Fruit fly (Drosophila melanogaster) whole organism, wandering third instar larva: ENCODE data around the gene CG10338.

Experiments
- Abd-B ChIP-seq: fragments of >200 bp; optimal IDR thresholded peaks from 2 replicates; lab custom pipeline; 2017; ENCODE audit warnings: missing biosample characterization, missing genetic modification characterization
- CG32264 ChIP-seq: fragments of 200-800 bp; sonication (Bioruptor generic); optimal IDR thresholded peaks from 2 replicates; lab custom pipeline; 2016; ENCODE audit warnings: missing biosample characterization, missing genetic modification characterization
- CG9705 ChIP-seq: fragments of 200-800 bp; sonication (Bioruptor generic); optimal IDR thresholded peaks from 2 replicates; lab custom pipeline; 2018; ENCODE audit warnings: missing biosample characterization, mild to moderate bottlenecking, missing genetic modification characterization
- CrebA ChIP-seq: fragments of 200-800 bp; sonication (Bioruptor generic); optimal IDR thresholded peaks from 2 replicates; lab custom pipeline; 2016; ENCODE audit warnings: missing biosample characterization, mild to moderate bottlenecking, missing genetic modification characterization, borderline replicate concordance
- Dfd ChIP-seq: fragments of >200 bp; optimal IDR thresholded peaks from 2 replicates; lab custom pipeline; 2017; ENCODE audit warnings: missing biosample characterization, missing genetic modification characterization
- Dif ChIP-seq: fragments of 200-275, 200-300 bp; sonication (Bioruptor generic); optimal IDR thresholded peaks from 2 replicates; lab custom pipeline; 2018; ENCODE audit warnings: missing biosample characterization, missing genetic modification characterization; ENCODE audit not compliant: partially characterized antibody
- GATAd ChIP-seq: sonication (Bioruptor generic); optimal IDR thresholded peaks from 2 replicates; lab custom pipeline; 2016; ENCODE audit warnings: missing biosample characterization, missing genetic modification characterization
- HLH106 ChIP-seq: fragments of 200-800 bp; optimal IDR thresholded peaks from 3 replicates; lab custom pipeline; 2019; ENCODE audit warnings: missing biosample characterization, mild to moderate bottlenecking, missing genetic modification characterization, moderate library complexity
- Hnf4 ChIP-seq: fragments of 200-800 bp; sonication (Bioruptor generic); optimal IDR thresholded peaks from 2 replicates; lab custom pipeline; 2016; ENCODE audit warnings: missing biosample characterization, mild to moderate bottlenecking, missing genetic modification characterization
- Hr78 ChIP-seq: fragments of >200 bp; optimal IDR thresholded peaks from 2 replicates; lab custom pipeline; 2017; ENCODE audit warnings: missing biosample characterization, missing genetic modification characterization
- Hr83 ChIP-seq: fragments of 200-300 bp; sonication (Bioruptor generic); optimal IDR thresholded peaks from 2 replicates; lab custom pipeline; 2016; ENCODE audit warnings: missing biosample characterization, mild to moderate bottlenecking, missing genetic modification characterization, moderate library complexity; ENCODE audit not compliant: poor library complexity, severe bottlenecking
- Jra ChIP-seq: sonication (Bioruptor generic); optimal IDR thresholded peaks from 2 replicates; lab custom pipeline; 2016; ENCODE audit warnings: missing biosample characterization, missing genetic modification characterization
- Mio ChIP-seq: sonication (Bioruptor generic); optimal IDR thresholded peaks from 2 replicates; lab custom pipeline; 2016; ENCODE audit warnings: missing biosample characterization, missing genetic modification characterization
- Myc ChIP-seq: fragments of >200 bp; optimal IDR thresholded peaks from 2 replicates; lab custom pipeline; 2017
- N ChIP-seq: fragments of >200 bp; optimal IDR thresholded peaks from 2 replicates; lab custom pipeline; 2018; ENCODE audit warnings: missing biosample characterization, missing external identifiers, missing genetic modification characterization
- OdsH ChIP-seq: fragments of 200-800 bp; sonication (Bioruptor generic); optimal IDR thresholded peaks from 2 replicates; lab custom pipeline; 2016; ENCODE audit warnings: missing biosample characterization, mild to moderate bottlenecking, missing genetic modification characterization
- Rel ChIP-seq, 2 experiments: fragments of 200-800 bp; sonication (Bioruptor generic) in 1 of 2; optimal IDR thresholded peaks; 2 replicates in 1 of 2; 3 replicates in 1 of 2; lab custom pipeline; 2016 to 2019; ENCODE audit warnings: mild to moderate bottlenecking in 2 of 2, missing biosample characterization in 2 of 2, missing genetic modification characterization in 2 of 2, moderate library complexity in 1 of 2
- Sp1 ChIP-seq: fragments of 200-800 bp; sonication (Bioruptor generic); optimal IDR thresholded peaks from 3 replicates; lab custom pipeline; 2019; ENCODE audit warnings: missing biosample characterization, mild to moderate bottlenecking, missing genetic modification characterization, moderate library complexity
- Vsx2 ChIP-seq: fragments of 200-300, 225-300 bp; sonication (Bioruptor generic); optimal IDR thresholded peaks from 2 replicates; lab custom pipeline; 2018; ENCODE audit warnings: missing biosample characterization, missing genetic modification characterization; ENCODE audit not compliant: partially characterized antibody
- br ChIP-seq: fragments of 200-800 bp; sonication (Bioruptor generic); optimal IDR thresholded peaks from 2 replicates; lab custom pipeline; 2016; ENCODE audit warnings: missing biosample characterization, missing genetic modification characterization
- brk ChIP-seq: fragments of 200-800 bp; sonication (Bioruptor generic); optimal IDR thresholded peaks from 2 replicates; lab custom pipeline; 2016; ENCODE audit warnings: missing biosample characterization, mild to moderate bottlenecking, missing genetic modification characterization
- dl ChIP-seq, 2 experiments: fragments of 175-275, 200-275 bp in 1 of 2; fragments of 200-275 bp in 1 of 2; sonication (Bioruptor generic); optimal IDR thresholded peaks; lab custom pipeline; 2018; ENCODE audit warnings: mild to moderate bottlenecking in 2 of 2, missing biosample characterization in 2 of 2, missing genetic modification characterization in 2 of 2, moderate library complexity in 2 of 2; ENCODE audit not compliant: partially characterized antibody in 2 of 2, insufficient read depth in 1 of 2
- dmrt93B ChIP-seq: fragments of 200-800 bp; sonication (Bioruptor generic); optimal IDR thresholded peaks from 2 replicates; lab custom pipeline; 2018; ENCODE audit warnings: missing biosample characterization, mild to moderate bottlenecking, missing genetic modification characterization
- dsf ChIP-seq: sonication (Bioruptor generic); optimal IDR thresholded peaks from 2 replicates; lab custom pipeline; 2016; ENCODE audit warnings: missing biosample characterization, missing genetic modification characterization, borderline replicate concordance
- ey ChIP-seq: fragments of 200-800 bp; sonication (Bioruptor generic); optimal IDR thresholded peaks from 2 replicates; lab custom pipeline; 2016; ENCODE audit warnings: missing biosample characterization, missing genetic modification characterization
- foxo ChIP-seq, 2 experiments: fragments of 200-800 bp; sonication (Bioruptor generic); optimal IDR thresholded peaks; 2 replicates in 1 of 2; 3 replicates in 1 of 2; lab custom pipeline; 2016 to 2017; ENCODE audit warnings: missing biosample characterization in 2 of 2, missing genetic modification characterization in 2 of 2
- fru ChIP-seq: fragments of 200-800 bp; sonication (Bioruptor generic); optimal IDR thresholded peaks from 3 replicates; lab custom pipeline; 2016; ENCODE audit warnings: missing biosample characterization, mild to moderate bottlenecking, missing genetic modification characterization
- h ChIP-seq: fragments of 200-800 bp; sonication (Bioruptor generic); optimal IDR thresholded peaks from 3 replicates; lab custom pipeline; 2016; ENCODE audit warnings: missing biosample characterization, mild to moderate bottlenecking, missing genetic modification characterization
- jim ChIP-seq: fragments of 175-275, 200-325 bp; sonication (Bioruptor generic); optimal IDR thresholded peaks from 2 replicates; lab custom pipeline; 2016; ENCODE audit warnings: missing biosample characterization, mild to moderate bottlenecking, missing genetic modification characterization
- lola ChIP-seq: fragments of >200 bp; optimal IDR thresholded peaks from 2 replicates; lab custom pipeline; 2017; ENCODE audit warnings: missing biosample characterization, missing genetic modification characterization
- pan ChIP-seq: fragments of >200 bp; optimal IDR thresholded peaks from 2 replicates; lab custom pipeline; 2017
- psq ChIP-seq: fragments of 200-800 bp; sonication (Bioruptor generic); optimal IDR thresholded peaks from 3 replicates; lab custom pipeline; 2017; ENCODE audit warnings: missing biosample characterization, mild to moderate bottlenecking, missing genetic modification characterization, moderate library complexity
- rgr ChIP-seq: fragments of 200-800 bp; sonication (Bioruptor generic); optimal IDR thresholded peaks from 3 replicates; lab custom pipeline; 2016; ENCODE audit warnings: missing biosample characterization, mild to moderate bottlenecking, missing genetic modification characterization
- sage ChIP-seq: fragments of 200-800 bp; sonication (Bioruptor generic); optimal IDR thresholded peaks from 2 replicates; lab custom pipeline; 2016; ENCODE audit warnings: missing biosample characterization, mild to moderate bottlenecking, missing genetic modification characterization
- sv ChIP-seq: fragments of 200-800 bp; sonication (Bioruptor generic); optimal IDR thresholded peaks from 3 replicates; lab custom pipeline; 2016; ENCODE audit warnings: missing biosample characterization, missing genetic modification characterization
- tai ChIP-seq: sonication (Bioruptor generic); optimal IDR thresholded peaks from 2 replicates; lab custom pipeline; 2016; ENCODE audit warnings: missing biosample characterization, missing genetic modification characterization
- usp ChIP-seq: fragments of >200 bp; optimal IDR thresholded peaks from 2 replicates; lab custom pipeline; 2017; ENCODE audit warnings: missing biosample characterization, missing genetic modification characterization
- woc ChIP-seq: sonication (Bioruptor generic); optimal IDR thresholded peaks from 2 replicates; lab custom pipeline; 2016; ENCODE audit warnings: missing biosample characterization, mild to moderate bottlenecking, missing genetic modification characterization

The CG10338 gene

DNA sequence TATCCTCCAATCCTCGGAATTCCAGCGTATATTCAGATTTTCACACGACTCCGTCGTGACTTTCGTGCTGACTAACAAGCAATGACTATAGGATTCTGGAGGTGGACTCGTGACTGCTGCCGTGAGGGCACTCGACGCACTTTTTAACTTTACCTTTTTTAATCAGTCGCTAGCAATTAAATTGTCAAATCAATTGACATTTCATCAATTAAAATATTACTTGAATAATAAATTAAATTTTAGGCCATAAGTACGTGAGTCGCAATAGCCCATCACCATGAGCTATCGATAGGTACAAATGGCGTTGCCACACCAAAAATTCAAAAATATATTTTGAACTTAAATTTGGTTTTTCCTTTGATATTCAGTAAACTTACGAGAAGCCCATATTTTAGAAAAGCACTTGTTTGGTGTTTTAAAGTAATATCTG is 10.2 kb downstream of the CG10338 start, which contains the start of gene Jwa (continued):
- TF ChIP-seq Vsx2 (GFP tag; lab: Kevin White, UChicago): no peak
- peak; percentile 78 for TF ChIP-seq Mio (GFP tag; lab: Kevin White, UChicago)
- TF ChIP-seq CrebA (GFP tag; lab: Kevin White, UChicago): no peak
- TF ChIP-seq Dfd: no peak
- TF ChIP-seq CG9705 (GFP tag; lab: Kevin White, UChicago): peak; percentile 74
- TF ChIP-seq Hr78 (GFP tag; lab: Kevin White, UChicago): no peak
- no peak for TF ChIP-seq Rel (GFP tag; optimal IDR thresholded peaks at IDR 0.05; lab: Kevin White, UChicago)
- peak; percentile 70 for TF ChIP-seq Rel (tag; optimal IDR thresholded peaks at IDR 0.05; lab: Kevin White, UChicago)
- TF ChIP-seq Myc (lab: Kevin White, UChicago): no peak
- TF ChIP-seq brk (GFP tag; lab: Kevin White, UChicago): no peak

DNA sequence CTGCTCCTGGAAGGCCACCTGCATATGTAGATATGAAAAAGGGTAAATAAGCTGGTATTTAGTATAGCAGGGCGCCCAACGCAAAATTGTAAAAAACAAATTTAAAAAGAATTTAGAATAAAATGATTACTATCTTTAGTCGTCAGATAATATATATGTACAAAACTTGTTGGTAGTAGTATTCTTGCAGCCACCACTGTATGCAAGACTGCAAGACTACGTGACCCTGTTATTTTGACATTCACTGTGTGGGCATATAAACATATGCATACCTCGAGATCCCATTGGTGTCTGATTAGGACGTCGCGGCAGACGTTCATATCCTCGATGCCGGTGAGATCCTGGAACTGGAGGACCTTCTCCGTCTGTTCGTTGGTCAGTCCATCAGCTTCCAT is 12.4 kb downstream of the CG10338 start:
- TF ChIP-seq foxo (GFP tag; optimal IDR thresholded peaks at IDR 0.05; lab: Kevin White, UChicago) (peak in 1 of 2 experiments; percentile 54), Hr83 (GFP tag; lab: Kevin White, UChicago) (peak; percentile 25), CG32264 (GFP tag; lab: Kevin White, UChicago) (peak; percentile 10), Rel (GFP tag; optimal IDR thresholded peaks at IDR 0.05; lab: Kevin White, UChicago) (no peak), Rel (tag; optimal IDR thresholded peaks at IDR 0.05; lab: Kevin White, UChicago) (no peak), pan (no peak), sage (no peak), Dif (GFP tag; lab: Kevin White, UChicago) (no peak), Mio (GFP tag; lab: Kevin White, UChicago) (no peak), rgr (peak; percentile 59), ey (GFP tag; lab: Kevin White, UChicago) (peak; percentile 22), psq (GFP tag; lab: Kevin White, UChicago) (no peak), sv (GFP tag; lab: Kevin White, UChicago) (no peak), tai (GFP tag; lab: Kevin White, UChicago) (no peak), h (peak; percentile 43), dsf (GFP tag; lab: Kevin White, UChicago) (no peak), brk (GFP tag; lab: Kevin White, UChicago) (no peak), fru (GFP tag; lab: Kevin White, UChicago) (peak; percentile 53), GATAd (GFP tag; lab: Kevin White, UChicago) (no peak), jim (GFP tag; lab: Kevin White, UChicago) (no peak), br (GFP tag; lab: Kevin White, UChicago) (peak; percentile 38), Vsx2 (GFP tag; lab: Kevin White, UChicago) (no peak), dl (GFP tag; optimal IDR thresholded peaks at IDR 0.05; lab: Kevin White, UChicago; ENCODE audit: insufficient read depth in 1 of 2, partially characterized antibody in 2 of 2) (no peak), Myc (lab: Kevin White, UChicago) (no peak), Dfd (no peak), HLH106 (tag; lab: Kevin White, UChicago) (no peak), Sp1 (GFP tag; lab: Kevin White, UChicago) (no peak), Abd-B (GFP tag; lab: Kevin White, UChicago) (no peak), CG9705 (GFP tag; lab: Kevin White, UChicago) (no peak), Jra (GFP tag; lab: Kevin White, UChicago) (no peak), N (GFP tag; lab: Kevin White, UChicago) (no peak), CrebA (GFP tag; lab: Kevin White, UChicago) (no peak), Hr78 (GFP tag; lab: Kevin White, UChicago) (no peak), dmrt93B (GFP tag; lab: Kevin White, UChicago) (no peak), lola (no peak), woc (no peak), usp (GFP tag; lab: Kevin White, UChicago) (no peak), OdsH (GFP tag; lab: Kevin White, UChicago) (peak; percentile 36), Hnf4 (GFP tag; lab: Kevin White, UChicago) (peak; percentile 63)
